Fruit fly (Drosophila melanogaster) whole organism, pupa: ENCODE measurements around the gene fzr.
A peak's percentile ranks its signal among the peaks of the same experiment; 100 is the strongest.

Experiments
- CG12605 ChIP-seq: fragments of 200-800 bp; sonication (Bioruptor generic); IDR thresholded peaks from 2 replicates; pipeline ENCODE4 v1.3.6; 2022; ENCODE audit warnings: missing biosample characterization, missing genetic modification characterization
- CG13204 ChIP-seq: fragments of 200-800 bp; sonication (Bioruptor generic); optimal IDR thresholded peaks from 2 replicates; lab custom pipeline; 2018; ENCODE audit warnings: missing biosample characterization, mild to moderate bottlenecking, missing genetic modification characterization, moderate library complexity
- CG14655 ChIP-seq: fragments of 200-800 bp; sonication (Bioruptor generic); optimal IDR thresholded peaks from 3 replicates; lab custom pipeline; 2017; ENCODE audit warnings: mild to moderate bottlenecking, missing biosample characterization, missing genetic modification reagents, missing genetic modification characterization
- CG15710 ChIP-seq: fragments of 200-800 bp; sonication (Bioruptor generic); optimal IDR thresholded peaks from 2 replicates; lab custom pipeline; 2018; ENCODE audit warnings: missing biosample characterization, mild to moderate bottlenecking, missing genetic modification characterization, moderate library complexity
- CG32121 ChIP-seq: fragments of 200-800 bp; sonication (Bioruptor generic); IDR thresholded peaks from 2 replicates; pipeline ENCODE4 v1.3.6; 2022; ENCODE audit warnings: missing biosample characterization, missing genetic modification characterization
- CG8159 ChIP-seq: fragments of 200-800 bp; sonication (Bioruptor generic); optimal IDR thresholded peaks from 3 replicates; lab custom pipeline; 2018; ENCODE audit warnings: missing biosample characterization, mild to moderate bottlenecking, missing genetic modification characterization, moderate library complexity
- CG8301 ChIP-seq: fragments of 200-800 bp; sonication (Bioruptor generic); optimal IDR thresholded peaks from 2 replicates; lab custom pipeline; 2018; ENCODE audit warnings: missing biosample characterization, mild to moderate bottlenecking, missing genetic modification characterization
- D1 ChIP-seq: fragments of 200-800 bp; sonication (Bioruptor generic); optimal IDR thresholded peaks from 2 replicates; lab custom pipeline; 2018; ENCODE audit warnings: missing biosample characterization, mild to moderate bottlenecking, missing genetic modification characterization, moderate library complexity
- EcR ChIP-seq: fragments of 200-800 bp; sonication (Bioruptor generic); optimal IDR thresholded peaks from 3 replicates; lab custom pipeline; 2019; ENCODE audit warnings: missing biosample characterization, missing genetic modification characterization, mild to moderate bottlenecking, moderate library complexity, missing genetic modification reagents
- Ets98B ChIP-seq: fragments of 200-800 bp; sonication (Bioruptor generic); IDR thresholded peaks from 2 replicates; pipeline ENCODE4 v1.3.6; 2022; ENCODE audit warnings: missing biosample characterization, missing genetic modification characterization
- Pif1A ChIP-seq: fragments of 200-800 bp; sonication (Bioruptor generic); optimal IDR thresholded peaks from 3 replicates; lab custom pipeline; 2016; ENCODE audit warnings: missing biosample characterization, missing genetic modification characterization
- Pif1B ChIP-seq: fragments of 200-800 bp; sonication (Bioruptor generic); optimal IDR thresholded peaks from 3 replicates; lab custom pipeline; 2016; ENCODE audit warnings: missing biosample characterization, missing genetic modification characterization
- fd96Ca ChIP-seq: fragments of 200-800 bp; sonication (Bioruptor generic); IDR thresholded peaks from 3 replicates; pipeline ENCODE4 v1.3.6; 2022; ENCODE audit warnings: missing biosample characterization, missing genetic modification characterization

DNA sequence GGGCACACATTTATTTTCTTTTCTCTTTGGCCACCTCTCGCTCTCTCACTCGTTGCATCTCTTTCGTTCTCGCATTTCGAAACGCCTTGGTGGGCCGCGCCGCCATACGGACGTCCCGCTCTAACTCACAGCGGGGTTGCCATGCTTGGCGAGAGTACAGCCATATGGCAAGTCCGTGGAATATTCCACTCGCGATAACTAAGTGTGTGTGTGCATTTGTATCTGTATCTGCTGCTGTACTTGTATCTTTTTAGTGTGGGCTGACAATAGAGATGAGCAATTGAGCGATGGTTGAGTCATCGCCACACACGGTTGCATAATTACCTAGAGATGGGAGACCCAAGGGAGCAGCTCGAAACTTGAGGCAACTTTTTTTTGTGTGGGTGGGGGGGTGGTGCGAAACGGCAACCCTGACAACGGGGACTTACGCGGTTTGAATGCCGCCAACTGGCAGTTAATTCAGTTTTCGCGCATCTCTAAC lies 5.1 kb upstream of the fzr start:
- TF ChIP-seq Ets98B (GFP tag; lab: Robert Waterston, UW) = peak; percentile 91
- TF ChIP-seq EcR = peak; percentile 54
- peak; percentile 94 for TF ChIP-seq fd96Ca
- TF ChIP-seq D1 (tag; lab: Kevin White, UChicago) = no peak
- TF ChIP-seq CG32121 (GFP tag; lab: Robert Waterston, UW) = peak; percentile 87
- TF ChIP-seq Pif1B = peak; percentile 33
- TF ChIP-seq CG8159 (tag; lab: Kevin White, UChicago) = peak; percentile 69
- TF ChIP-seq CG12605 (GFP tag; lab: Robert Waterston, UW) = peak; percentile 67; the same call in 1 of the 2 replicates
- peak; percentile 55 for TF ChIP-seq CG8301 (tag; lab: Kevin White, UChicago)
- peak; percentile 63 for TF ChIP-seq CG15710 (tag; lab: Kevin White, UChicago)
- peak; percentile 67 for TF ChIP-seq CG14655 (GFP tag; lab: Kevin White, UChicago)
- TF ChIP-seq Pif1A (GFP tag; lab: Kevin White, UChicago) = peak; percentile 62
- TF ChIP-seq CG13204 (GFP tag; lab: Kevin White, UChicago) = no peak
